Fruit fly (Drosophila melanogaster) whole organism, prepupa: ENCODE data around the gene CG32450.
A peak's percentile ranks its signal among the peaks of the same experiment; 100 is the strongest.

Source experiments
- CG15336 ChIP-seq: fragments of 200-800 bp; sonication (Bioruptor generic); IDR thresholded peaks from 2 replicates; pipeline ENCODE4 v1.3.6; 2022; ENCODE audit warnings: missing biosample characterization, missing genetic modification characterization
- CG1621 ChIP-seq: fragments of 200-800 bp; sonication (Bioruptor generic); optimal IDR thresholded peaks from 3 replicates; lab custom pipeline; 2018; ENCODE audit warnings: missing biosample characterization, mild to moderate bottlenecking, missing genetic modification characterization
- CG34406 ChIP-seq: fragments of 200-800 bp; sonication (Bioruptor generic); optimal IDR thresholded peaks from 3 replicates; lab custom pipeline; 2016; ENCODE audit warnings: missing biosample characterization, missing genetic modification characterization
- Eip75B ChIP-seq: fragments of 200-800 bp; sonication (Bioruptor generic); optimal IDR thresholded peaks from 3 replicates; lab custom pipeline; 2016; ENCODE audit warnings: missing biosample characterization, missing genetic modification characterization
- Eip78C ChIP-seq: fragments of 200-800 bp; sonication (Bioruptor generic); peaks from one replicate; lab custom pipeline; 2016; ENCODE audit warnings: missing biosample characterization, missing genetic modification characterization
- Lpt ChIP-seq: fragments of 200-800 bp; sonication (Bioruptor generic); optimal IDR thresholded peaks from 3 replicates; lab custom pipeline; 2016; ENCODE audit warnings: missing biosample characterization, missing genetic modification characterization
- Met ChIP-seq: fragments of 200-800 bp; sonication (Bioruptor generic); optimal IDR thresholded peaks from 3 replicates; lab custom pipeline; 2016; ENCODE audit warnings: missing biosample characterization, missing genetic modification characterization
- Smox ChIP-seq: fragments of 200-800 bp; sonication (Bioruptor generic); optimal IDR thresholded peaks from 3 replicates; lab custom pipeline; 2016; ENCODE audit warnings: missing biosample characterization, missing genetic modification characterization
- Sox15 ChIP-seq: fragments of 200-800 bp; sonication (Bioruptor generic); optimal IDR thresholded peaks from 3 replicates; lab custom pipeline; 2016; ENCODE audit warnings: missing biosample characterization, missing genetic modification characterization
- dsx ChIP-seq: fragments of 200-800 bp; optimal IDR thresholded peaks from 3 replicates; lab custom pipeline; 2019; ENCODE audit warnings: missing biosample characterization, mild to moderate bottlenecking, missing genetic modification characterization, moderate library complexity; ENCODE audit not compliant: poor library complexity, severe bottlenecking
- net ChIP-seq: fragments of 200-800 bp; sonication (Bioruptor generic); optimal IDR thresholded peaks from 3 replicates; lab custom pipeline; 2016; ENCODE audit warnings: missing biosample characterization, missing genetic modification characterization
- spab ChIP-seq: fragments of 200-800 bp; sonication (Bioruptor generic); optimal IDR thresholded peaks from 2 replicates; lab custom pipeline; 2017; ENCODE audit warnings: missing biosample characterization, mild to moderate bottlenecking, missing genetic modification characterization, missing genetic modification reagents
- topi ChIP-seq: fragments of 200-800 bp; sonication (Bioruptor generic); optimal IDR thresholded peaks from 3 replicates; lab custom pipeline; 2016; ENCODE audit warnings: missing biosample characterization, missing genetic modification characterization

- TF ChIP-seq CG15336 (GFP tag; lab: Robert Waterston, UW) (no peak), Eip78C (GFP tag; lab: Kevin White, UChicago) (peak; percentile 17), CG1621 (no peak), Lpt (GFP tag; lab: Kevin White, UChicago) (no peak), Smox (no peak), dsx (GFP tag; lab: Kevin White, UChicago) (no peak), Met (GFP tag; lab: Kevin White, UChicago) (no peak), net (GFP tag; lab: Kevin White, UChicago) (no peak), Eip75B (no peak), spab (GFP tag; lab: Kevin White, UChicago) (no peak), CG34406 (GFP tag; lab: Kevin White, UChicago) (no peak), Sox15 (GFP tag; lab: Kevin White, UChicago) (no peak), topi (GFP tag; lab: Kevin White, UChicago) (no peak)
Observed at dm6 chr3L:22369467-22370018, 40.0 kb downstream of the CG32450 start.
